Fruit fly (Drosophila melanogaster) whole organism, embryonic: ENCODE results near the gene ZnT77C.

ENCODE experiments used
- Abd-B ChIP-seq: fragments of 200-800 bp; sonication (Bioruptor generic); optimal IDR thresholded peaks from 2 replicates; lab custom pipeline; 2018; ENCODE audit warnings: missing biosample characterization, mild to moderate bottlenecking, missing genetic modification characterization, moderate library complexity
- Adf1 ChIP-seq: fragments of 200-800 bp; sonication (Bioruptor generic); IDR thresholded peaks from 2 replicates; pipeline ENCODE4 v1.3.6; 2022; ENCODE audit warnings: missing biosample characterization, missing genetic modification characterization
- Antp ChIP-seq: fragments of 200-800 bp; sonication (Bioruptor generic); optimal IDR thresholded peaks from 3 replicates; lab custom pipeline; 2016; ENCODE audit warnings: missing biosample characterization, missing genetic modification characterization
- BtbVII ChIP-seq: fragments of 200-800 bp; sonication (Bioruptor generic); optimal IDR thresholded peaks from 3 replicates; lab custom pipeline; 2017; ENCODE audit warnings: missing biosample characterization, mild to moderate bottlenecking, missing genetic modification characterization
- CG10274 ChIP-seq: fragments of 200-800 bp; sonication (Bioruptor generic); optimal IDR thresholded peaks from 3 replicates; lab custom pipeline; 2017; ENCODE audit warnings: missing biosample characterization, mild to moderate bottlenecking, missing genetic modification characterization
- CG10565 ChIP-seq: fragments of 200-800 bp; sonication (Bioruptor generic); optimal IDR thresholded peaks from 3 replicates; lab custom pipeline; 2016; ENCODE audit warnings: missing biosample characterization, mild to moderate bottlenecking, missing genetic modification characterization
- CG11696 ChIP-seq: fragments of 200-800 bp; sonication (Bioruptor generic); IDR thresholded peaks from 2 replicates; pipeline ENCODE4 v1.3.6; 2022; ENCODE audit warnings: missing biosample characterization, missing genetic modification characterization
- CG11723 ChIP-seq: fragments of 200-800 bp; sonication (Bioruptor generic); optimal IDR thresholded peaks from 2 replicates; lab custom pipeline; 2017; ENCODE audit warnings: missing biosample characterization, mild to moderate bottlenecking, missing genetic modification characterization
- CG12071 ChIP-seq: fragments of 200-800 bp; sonication (Bioruptor generic); optimal IDR thresholded peaks from 3 replicates; lab custom pipeline; 2018; ENCODE audit warnings: missing biosample characterization, mild to moderate bottlenecking, missing genetic modification characterization
- CG12219 ChIP-seq: fragments of 200-800 bp; sonication (Bioruptor generic); optimal IDR thresholded peaks from 3 replicates; lab custom pipeline; 2018; ENCODE audit warnings: missing biosample characterization, mild to moderate bottlenecking, missing genetic modification characterization
- CG13123 ChIP-seq: fragments of 200-800 bp; sonication (Bioruptor generic); optimal IDR thresholded peaks from 2 replicates; lab custom pipeline; 2016; ENCODE audit warnings: missing biosample characterization, missing genetic modification characterization
- CG14965 ChIP-seq: fragments of 200-800 bp; sonication (Bioruptor generic); optimal IDR thresholded peaks from 2 replicates; lab custom pipeline; 2016; ENCODE audit warnings: missing biosample characterization, missing genetic modification characterization, borderline replicate concordance
- CG15696 ChIP-seq: fragments of 200-800 bp; sonication (Bioruptor generic); optimal IDR thresholded peaks from 2 replicates; lab custom pipeline; 2019; ENCODE audit warnings: missing biosample characterization, mild to moderate bottlenecking, missing genetic modification characterization, moderate library complexity
- CG17186 ChIP-seq: fragments of 200-800 bp; sonication (Bioruptor generic); optimal IDR thresholded peaks from 3 replicates; lab custom pipeline; 2017; ENCODE audit warnings: missing biosample characterization, missing genetic modification reagents, missing genetic modification characterization
- CG18619 ChIP-seq: fragments of 200-800 bp; sonication (Bioruptor generic); optimal IDR thresholded peaks from 3 replicates; lab custom pipeline; 2017; ENCODE audit warnings: missing biosample characterization, mild to moderate bottlenecking, missing genetic modification characterization
- CG3163 ChIP-seq: fragments of 200-800 bp; sonication (Bioruptor generic); optimal IDR thresholded peaks from 3 replicates; lab custom pipeline; 2016; ENCODE audit warnings: missing biosample characterization, missing genetic modification characterization
- CG32532 ChIP-seq: fragments of 200-800 bp; sonication (Bioruptor generic); IDR thresholded peaks from 2 replicates; pipeline ENCODE4 v1.3.6; 2022; ENCODE audit warnings: missing biosample characterization, missing genetic modification characterization
- CG3407 ChIP-seq: fragments of 200-800 bp; sonication (Bioruptor generic); optimal IDR thresholded peaks from 2 replicates; lab custom pipeline; 2018; ENCODE audit warnings: missing biosample characterization, mild to moderate bottlenecking, missing genetic modification characterization
- CG34224 ChIP-seq: fragments of 200-800 bp; sonication (Bioruptor generic); IDR thresholded peaks from 3 replicates; pipeline ENCODE4 v1.3.6; 2022; ENCODE audit warnings: missing biosample characterization, missing genetic modification characterization; ENCODE audit not compliant: partially characterized antibody
- CG5180 ChIP-seq: fragments of 200-800 bp; sonication (Bioruptor generic); optimal IDR thresholded peaks from 3 replicates; lab custom pipeline; 2017; ENCODE audit warnings: missing biosample characterization, missing genetic modification characterization, mild to moderate bottlenecking, moderate library complexity, missing genetic modification reagents
- CG7786 ChIP-seq: fragments of 200-800 bp; sonication (Bioruptor generic); optimal IDR thresholded peaks from 2 replicates; lab custom pipeline; 2016; ENCODE audit warnings: missing biosample characterization, missing genetic modification characterization
- CG7839 ChIP-seq: fragments of 200-800 bp; sonication (Bioruptor generic); optimal IDR thresholded peaks from 3 replicates; lab custom pipeline; 2018; ENCODE audit warnings: missing biosample characterization, mild to moderate bottlenecking, missing genetic modification characterization, moderate library complexity
- CG8290 ChIP-seq, 3 experiments: fragments of 200-800 bp; sonication (Bioruptor generic); optimal IDR thresholded peaks; 2 replicates each; lab custom pipeline; 2016 to 2019; ENCODE audit warnings: missing biosample characterization in 3 of 3, missing genetic modification characterization in 3 of 3, mild to moderate bottlenecking in 2 of 3, moderate library complexity in 1 of 3
- CG9817 ChIP-seq: fragments of 200-800 bp; sonication (Bioruptor generic); optimal IDR thresholded peaks from 2 replicates; lab custom pipeline; 2018; ENCODE audit warnings: missing biosample characterization, mild to moderate bottlenecking, missing genetic modification characterization, moderate library complexity
- CHES-1-like ChIP-seq: fragments of 200-800 bp; sonication (Bioruptor generic); optimal IDR thresholded peaks from 2 replicates; lab custom pipeline; 2016; ENCODE audit warnings: missing biosample characterization, missing genetic modification characterization
- Chrac-16 ChIP-seq: fragments of 200-800 bp; sonication (Bioruptor generic); optimal IDR thresholded peaks from 3 replicates; lab custom pipeline; 2016; ENCODE audit warnings: missing biosample characterization, missing genetic modification characterization
- CkIIα-i1 ChIP-seq: fragments of 200-800 bp; sonication (Bioruptor generic); IDR thresholded peaks from 2 replicates; pipeline ENCODE4 v1.3.6; 2022; ENCODE audit warnings: missing biosample characterization, missing genetic modification characterization
- D ChIP-seq, 2 experiments: fragments of 200-800 bp in 1 of 2; fragments of >200 bp in 1 of 2; sonication (Bioruptor generic) in 1 of 2; optimal IDR thresholded peaks; 2 replicates in 1 of 2; 3 replicates in 1 of 2; lab custom pipeline; 2017; ENCODE audit warnings: mild to moderate bottlenecking in 1 of 2, missing biosample characterization in 1 of 2, missing genetic modification characterization in 1 of 2, missing genetic modification reagents in 1 of 2
- Dfd ChIP-seq, 2 experiments: fragments of >200 bp; optimal IDR thresholded peaks; 2 replicates each; lab custom pipeline; 2017; ENCODE audit warnings: missing biosample characterization in 2 of 2, missing genetic modification characterization in 2 of 2
- Dp ChIP-seq: fragments of 200-800 bp; sonication (Bioruptor generic); optimal IDR thresholded peaks from 2 replicates; lab custom pipeline; 2018; ENCODE audit warnings: missing biosample characterization, mild to moderate bottlenecking, missing genetic modification characterization, moderate library complexity
- Jarid2 ChIP-seq: fragments of 200-800 bp; sonication (Bioruptor generic); optimal IDR thresholded peaks from 3 replicates; lab custom pipeline; 2017; ENCODE audit warnings: mild to moderate bottlenecking, missing biosample characterization, missing genetic modification reagents, missing genetic modification characterization
- Poxn ChIP-seq: fragments of 200-800 bp; sonication (Bioruptor generic); IDR thresholded peaks from 2 replicates; pipeline ENCODE4 v1.3.6; 2022; ENCODE audit warnings: missing biosample characterization, missing genetic modification characterization
- Trl ChIP-seq, 3 experiments: fragments of >200 bp in 2 of 3; fragments of 200-800 bp in 1 of 3; sonication (Bioruptor generic) in 1 of 3; optimal IDR thresholded peaks; 2 replicates in 1 of 3; 3 replicates in 2 of 3; lab custom pipeline; 2016 to 2017; ENCODE audit warnings: missing biosample characterization in 1 of 3, missing genetic modification characterization in 1 of 3
- bcd ChIP-seq: fragments of 200-800 bp; sonication (Bioruptor generic); optimal IDR thresholded peaks from 2 replicates; lab custom pipeline; 2017; ENCODE audit warnings: missing biosample characterization, mild to moderate bottlenecking, missing genetic modification characterization
- chif ChIP-seq, 2 experiments: fragments of 200-800 bp; sonication (Bioruptor generic); optimal IDR thresholded peaks; 3 replicates each; lab custom pipeline; 2016; ENCODE audit warnings: missing biosample characterization in 2 of 2, missing genetic modification characterization in 2 of 2
- croc ChIP-seq: fragments of 200-800 bp; sonication (Bioruptor generic); conservative IDR thresholded peaks from 3 replicates; pipeline ENCODE4 v1.3.6; 2022; ENCODE audit warnings: missing biosample characterization, missing genetic modification characterization
- dati ChIP-seq: fragments of 200-800 bp; sonication (Bioruptor generic); IDR thresholded peaks from 2 replicates; pipeline ENCODE4 v1.3.6; 2022; ENCODE audit warnings: missing biosample characterization, missing genetic modification characterization
- eve ChIP-seq, 2 experiments: fragments of >200 bp; optimal IDR thresholded peaks; 2 replicates each; lab custom pipeline; 2017; ENCODE audit warnings: missing biosample characterization in 2 of 2, missing genetic modification characterization in 2 of 2
- hbn ChIP-seq: fragments of 200-800 bp; sonication (Bioruptor generic); IDR thresholded peaks from 2 replicates; pipeline ENCODE4 v1.3.6; 2022; ENCODE audit warnings: missing biosample characterization, missing genetic modification characterization; ENCODE audit not compliant: partially characterized antibody
- her ChIP-seq: fragments of 200-800 bp; sonication (Bioruptor generic); optimal IDR thresholded peaks from 2 replicates; lab custom pipeline; 2016; ENCODE audit warnings: missing biosample characterization, missing genetic modification characterization
- nmo ChIP-seq: fragments of 200-800 bp; sonication (Bioruptor generic); optimal IDR thresholded peaks from 2 replicates; lab custom pipeline; 2018; ENCODE audit warnings: missing biosample characterization, mild to moderate bottlenecking, missing genetic modification characterization, moderate library complexity
- pan ChIP-seq, 4 experiments: fragments of >200 bp in 3 of 4; fragments of 200-800 bp in 1 of 4; sonication (Bioruptor generic) in 1 of 4; optimal IDR thresholded peaks in 3 of 4; IDR thresholded peaks in 1 of 4; 2 replicates each; pipeline versions ENCODE4 v1.3.6 to Lab custom; 2017 to 2022; ENCODE audit warnings: missing biosample characterization in 2 of 4, missing genetic modification characterization in 2 of 4, mixed read lengths in 1 of 4
- sima ChIP-seq: fragments of 200-800 bp; sonication (Bioruptor generic); optimal IDR thresholded peaks from 2 replicates; lab custom pipeline; 2016; ENCODE audit warnings: missing biosample characterization, missing genetic modification characterization
- slbo ChIP-seq: fragments of 200-800 bp; sonication (Bioruptor generic); IDR thresholded peaks from 2 replicates; pipeline ENCODE4 v1.3.6; 2022; ENCODE audit warnings: missing biosample characterization, missing genetic modification characterization
- stwl ChIP-seq: fragments of 200-800 bp; sonication (Bioruptor generic); optimal IDR thresholded peaks from 3 replicates; lab custom pipeline; 2018; ENCODE audit warnings: missing biosample characterization, mild to moderate bottlenecking, missing genetic modification characterization, moderate library complexity
- tio ChIP-seq: fragments of 200-800 bp; sonication (Bioruptor generic); optimal IDR thresholded peaks from 2 replicates; lab custom pipeline; 2017; ENCODE audit warnings: missing biosample characterization, missing genetic modification characterization, inconsistent platforms
- yki ChIP-seq: fragments of >200 bp; optimal IDR thresholded peaks from 3 replicates; lab custom pipeline; 2018

Gene ZnT77C

dm6 chr3L:20444815-20445519 lies 49.8 kb downstream of the ZnT77C start (continued):
- TF ChIP-seq Adf1 (GFP tag; lab: Robert Waterston, UW) = peak; percentile 54
- peak; percentile 48 for TF ChIP-seq CG8290 (GFP tag; optimal IDR thresholded peaks at IDR 0.05; lab: Kevin White, UChicago)
- peak; percentile 0 to 82 for TF ChIP-seq CG8290 (tag; optimal IDR thresholded peaks at IDR 0.05; lab: Kevin White, UChicago)
- TF ChIP-seq Poxn (GFP tag; lab: Robert Waterston, UW) = 0 out of 2 replicates have a peak, but pooled peaks have one; percentile 37
- peak; percentile 84 for TF ChIP-seq BtbVII (GFP tag; lab: Kevin White, UChicago)
- peak; percentile 85 for TF ChIP-seq bcd (GFP tag; lab: Kevin White, UChicago)
- peak; percentile 80 for TF ChIP-seq CG11696
- no peak for TF ChIP-seq D (optimal IDR thresholded peaks at IDR 0.05; lab: Kevin White, UChicago)
- peak; percentile 80 for TF ChIP-seq D (GFP tag; optimal IDR thresholded peaks at IDR 0.05; lab: Kevin White, UChicago)
- peak; percentile 43 for TF ChIP-seq CG15696 (tag; lab: Kevin White, UChicago)
- TF ChIP-seq CG34224 (GFP tag; lab: Robert Waterston, UW) = no peak
- TF ChIP-seq Chrac-16 (GFP tag; lab: Kevin White, UChicago) = peak; percentile 76
- TF ChIP-seq stwl = no peak
- no peak for TF ChIP-seq Trl (optimal IDR thresholded peaks at IDR 0.05; lab: Kevin White, UChicago)
- no peak for TF ChIP-seq Trl (GFP tag; optimal IDR thresholded peaks at IDR 0.05; lab: Kevin White, UChicago)
- TF ChIP-seq eve (GFP tag; optimal IDR thresholded peaks at IDR 0.05; lab: Kevin White, UChicago) = peak in 1 of 2 experiments; percentile 62
- 0 out of 2 replicates have a peak, but pooled peaks have one; percentile 23 for TF ChIP-seq CkIIα-i1 (GFP tag; lab: Robert Waterston, UW)
- TF ChIP-seq CG14965 = no peak
- TF ChIP-seq nmo (GFP tag; lab: Kevin White, UChicago) = peak; percentile 87
- no peak for TF ChIP-seq CHES-1-like
- TF ChIP-seq Jarid2 = peak; percentile 65
- no peak for TF ChIP-seq hbn (GFP tag; lab: Robert Waterston, UW)
- TF ChIP-seq chif (GFP tag; optimal IDR thresholded peaks at IDR 0.05; lab: Kevin White, UChicago) = peak; percentile 36 to 43
- TF ChIP-seq her = no peak
- TF ChIP-seq croc (GFP tag; lab: Robert Waterston, UW) = peak; percentile 75
- peak; percentile 77 for TF ChIP-seq CG12071 (GFP tag; lab: Kevin White, UChicago)
- TF ChIP-seq CG17186 (GFP tag; lab: Kevin White, UChicago) = peak; percentile 32
- peak; percentile 69 for TF ChIP-seq CG9817 (tag; lab: Kevin White, UChicago)
- TF ChIP-seq dati (GFP tag; lab: Robert Waterston, UW) = peak; percentile 74; the same call in 1 of the 2 replicates
- peak; percentile 89 for TF ChIP-seq slbo (GFP tag; lab: Robert Waterston, UW)
- peak; percentile 54 for TF ChIP-seq CG11723 (GFP tag; lab: Kevin White, UChicago)
- no peak for TF ChIP-seq sima
- peak; percentile 72 for TF ChIP-seq CG5180
- TF ChIP-seq Dfd (GFP tag; optimal IDR thresholded peaks at IDR 0.05; lab: Kevin White, UChicago) = no peak
- peak; percentile 23 for TF ChIP-seq CG10565 (GFP tag; lab: Kevin White, UChicago)
- TF ChIP-seq yki = no peak
- peak; percentile 79 for TF ChIP-seq tio (GFP tag; lab: Kevin White, UChicago)
- peak; percentile 5 for TF ChIP-seq Antp (GFP tag; lab: Kevin White, UChicago)
- TF ChIP-seq CG3407 = peak; percentile 82
- peak; percentile 93 for TF ChIP-seq CG32532
- TF ChIP-seq CG12219 = peak; percentile 83
- peak; percentile 90 for TF ChIP-seq CG7839 (tag; lab: Kevin White, UChicago)
- no peak for TF ChIP-seq pan (optimal IDR thresholded peaks at IDR 0.05; lab: Kevin White, UChicago)
- peak in 1 of 2 experiments; percentile 94 for TF ChIP-seq pan (GFP tag; optimal IDR thresholded peaks at IDR 0.05 in 1 of 2, IDR thresholded peaks at IDR 0.05 in 1 of 2)
- TF ChIP-seq CG7786 (GFP tag; lab: Kevin White, UChicago) = no peak
- peak; percentile 71 for TF ChIP-seq Abd-B
- TF ChIP-seq CG3163 (GFP tag; lab: Kevin White, UChicago) = no peak
- peak; percentile 78 for TF ChIP-seq CG18619 (GFP tag; lab: Kevin White, UChicago)
- peak; percentile 57 for TF ChIP-seq CG13123 (GFP tag; lab: Kevin White, UChicago)
- TF ChIP-seq CG10274 (GFP tag; lab: Kevin White, UChicago) = peak; percentile 52
- no peak for TF ChIP-seq Dp
